Worm (Caenorhabditis elegans): ENCODE results near the gene nnt-1.

The nnt-1 gene

DNA sequence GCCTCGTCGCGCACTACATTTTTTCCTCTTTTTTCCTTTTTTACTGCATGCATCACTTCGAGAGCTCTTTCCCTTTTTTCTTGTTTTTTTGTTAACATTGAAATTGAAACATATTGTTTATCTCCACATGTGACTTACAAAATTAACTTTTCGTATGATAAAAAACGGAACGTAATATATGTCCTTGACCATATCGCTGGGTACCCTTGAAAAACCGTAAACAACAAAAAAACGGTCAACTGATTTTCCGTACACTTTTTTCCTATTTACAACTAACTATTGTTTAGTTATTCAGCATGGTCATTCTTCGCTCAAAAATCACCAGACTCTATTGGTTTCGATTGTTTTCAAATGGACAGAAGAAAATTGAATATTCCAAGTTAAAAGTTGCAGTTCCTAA, at the start of gene nnt-1:
TSS of gene nnt-1 (plus strand) at position 286 of the 400 bp plus-strand sequence.
- no peak for TF ChIP-seq unc-30 (tag; optimal IDR thresholded peaks at IDR 0.05)
- TF ChIP-seq elt-3 (tag; optimal IDR thresholded peaks at IDR 0.05): peak in 1 of 6 experiments; percentile 40
- peak; percentile 54 for TF ChIP-seq lin-14 (GFP tag; optimal IDR thresholded peaks at IDR 0.05)
- peak; percentile 44 for TF ChIP-seq nhr-85 (tag)
- no peak for TF ChIP-seq hpl-2 (GFP tag; optimal IDR thresholded peaks at IDR 0.05)
- TF ChIP-seq nhr-20 (tag; optimal IDR thresholded peaks at IDR 0.05): peak; percentile 83
- no peak for TF ChIP-seq sptf-1 (tag; optimal IDR thresholded peaks at IDR 0.05)
- TF ChIP-seq lin-35 (GFP tag; optimal IDR thresholded peaks at IDR 0.05): peak in 1 of 2 experiments; percentile 22
- TF ChIP-seq nhr-71 (tag; optimal IDR thresholded peaks at IDR 0.05): peak; percentile 29
- no peak for TF ChIP-seq C16A3.4 (tag; optimal IDR thresholded peaks at IDR 0.05)
- peak; percentile 6 for TF ChIP-seq nhr-90 (tag; optimal IDR thresholded peaks at IDR 0.05; ENCODE audit: poor library complexity)

DNA sequence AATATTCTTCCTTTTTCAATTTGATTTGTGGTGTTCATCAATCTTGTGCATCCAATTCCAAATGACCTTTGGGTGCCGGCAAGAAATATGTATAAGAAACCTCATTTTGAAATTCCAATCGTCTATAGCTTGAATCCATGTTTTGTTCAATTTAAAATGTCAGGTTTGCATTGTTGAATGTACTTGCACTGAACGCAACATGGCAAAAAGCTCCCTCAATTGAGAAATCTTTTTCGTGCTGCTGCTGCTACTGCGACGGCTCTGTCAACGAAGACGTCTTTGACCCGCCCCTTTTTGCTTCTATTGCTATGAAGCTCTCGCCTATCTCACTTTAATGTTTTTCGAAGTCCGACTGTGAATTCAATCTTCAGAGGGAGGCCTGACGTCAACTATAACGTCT, 46.9 kb upstream of the nnt-1 start, which contains the start of gene lgc-58:
TSS of gene lgc-58 (plus strand) at position 301 of the 400 bp plus-strand sequence.
- no peak for TF ChIP-seq mdl-1 (tag; optimal IDR thresholded peaks at IDR 0.05)
- TF ChIP-seq ceh-82 (tag; optimal IDR thresholded peaks at IDR 0.05): no peak
- TF ChIP-seq hlh-4 (tag; optimal IDR thresholded peaks at IDR 0.05): no peak
- TF ChIP-seq ceh-8 (GFP tag; optimal IDR thresholded peaks at IDR 0.05): no peak
- no peak for TF ChIP-seq lin-39 (tag; optimal IDR thresholded peaks at IDR 0.05)
- no peak for TF ChIP-seq fkh-4 (tag; optimal IDR thresholded peaks at IDR 0.05; ENCODE audit: borderline replicate concordance)
- TF ChIP-seq ztf-4 (tag; optimal IDR thresholded peaks at IDR 0.05): no peak
- no peak for TF ChIP-seq zag-1 (tag; optimal IDR thresholded peaks at IDR 0.05)
- TF ChIP-seq nhr-237 (tag; optimal IDR thresholded peaks at IDR 0.05): no peak
- TF ChIP-seq nhr-90 (tag; optimal IDR thresholded peaks at IDR 0.05; ENCODE audit: poor library complexity): no peak
- TF ChIP-seq elt-3 (tag; optimal IDR thresholded peaks at IDR 0.05): no peak
- no peak for TF ChIP-seq lin-13 (GFP tag; optimal IDR thresholded peaks at IDR 0.05)
- TF ChIP-seq pag-3 (tag; optimal IDR thresholded peaks at IDR 0.05; ENCODE audit: borderline replicate concordance, insufficient read depth): no peak
- no peak for TF ChIP-seq egl-27 (tag; optimal IDR thresholded peaks at IDR 0.05)

DNA sequence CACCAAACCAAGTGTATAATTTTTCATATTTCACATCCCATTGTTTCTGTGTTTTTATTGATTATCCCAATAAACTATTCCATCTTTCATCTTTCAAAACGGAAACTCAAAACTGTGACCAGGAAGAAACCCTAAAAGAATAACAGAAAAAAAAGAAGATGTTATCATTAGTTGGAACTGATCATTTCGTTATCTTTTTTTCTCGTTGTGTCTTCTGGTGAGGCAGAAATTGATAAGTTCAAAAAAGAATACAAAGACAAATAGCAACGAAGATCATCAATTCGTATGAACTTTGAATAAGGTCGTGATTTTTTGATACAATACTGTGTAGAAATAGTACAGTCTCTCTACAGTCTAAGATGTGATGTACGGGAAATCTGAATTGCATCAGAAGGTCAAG, 40.3 kb upstream of the nnt-1 start:
- TF ChIP-seq vab-15 (tag; optimal IDR thresholded peaks at IDR 0.05) (no peak), elt-2 (tag; optimal IDR thresholded peaks at IDR 0.05) (peak; percentile 38), nhr-237 (tag; optimal IDR thresholded peaks at IDR 0.05) (no peak), elt-3 (tag; optimal IDR thresholded peaks at IDR 0.05) (peak in 3 of 6 experiments; percentile 41 to 72 (median 66)), blmp-1 (tag; optimal IDR thresholded peaks at IDR 0.05) (peak; percentile 44), fkh-10 (GFP tag; optimal IDR thresholded peaks at IDR 0.05) (no peak), nhr-20 (tag; optimal IDR thresholded peaks at IDR 0.05) (peak; percentile 15), lin-35 (GFP tag; optimal IDR thresholded peaks at IDR 0.05) (peak in 1 of 2 experiments; percentile 14), F16B12.6 (tag; optimal IDR thresholded peaks at IDR 0.05) (no peak), lin-14 (GFP tag; optimal IDR thresholded peaks at IDR 0.05) (peak; percentile 48), ceh-8 (GFP tag; optimal IDR thresholded peaks at IDR 0.05) (no peak)

DNA sequence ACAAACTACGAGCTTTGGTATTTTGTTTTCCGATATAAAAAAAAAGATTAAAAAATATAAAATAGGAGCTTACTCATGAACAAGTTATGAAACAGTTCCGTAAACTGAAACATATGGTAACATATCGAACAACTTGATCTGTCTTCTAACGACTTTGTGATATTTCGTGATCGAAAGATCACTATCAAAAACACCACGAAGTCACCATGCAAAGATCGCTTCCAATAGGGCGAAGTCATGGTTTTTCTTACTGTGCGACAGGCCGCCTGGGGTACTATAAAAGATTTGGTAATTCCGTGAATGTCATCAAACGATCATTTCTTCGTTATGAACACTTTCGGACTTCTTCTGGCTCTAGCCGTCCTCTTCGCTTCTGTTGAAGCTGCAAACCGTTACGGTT, 39.5 kb upstream of the nnt-1 start, which contains the start of gene C45B2.3:
TSS of gene C45B2.3 (plus strand) at position 301 of the 400 bp plus-strand sequence.
- TF ChIP-seq sox-4 (tag; optimal IDR thresholded peaks at IDR 0.05) (no peak), nhr-237 (tag; optimal IDR thresholded peaks at IDR 0.05) (no peak), lir-3 (tag; optimal IDR thresholded peaks at IDR 0.05; ENCODE audit: poor library complexity) (no peak), lin-13 (GFP tag; optimal IDR thresholded peaks at IDR 0.05) (no peak), snpc-4 (tag; optimal IDR thresholded peaks at IDR 0.05) (no peak), unc-130 (tag; optimal IDR thresholded peaks at IDR 0.05) (no peak), fos-1 (tag; optimal IDR thresholded peaks at IDR 0.05) (no peak), ceh-88 (GFP tag; IDR thresholded peaks at IDR 0.05) (no peak), swsn-7 (tag; optimal IDR thresholded peaks at IDR 0.05) (no peak), nhr-20 (tag; optimal IDR thresholded peaks at IDR 0.05) (no peak), aha-1 (tag; optimal IDR thresholded peaks at IDR 0.05) (no peak), fkh-10 (GFP tag; optimal IDR thresholded peaks at IDR 0.05) (no peak), C04F5.9 (tag; optimal IDR thresholded peaks at IDR 0.05) (no peak), ceh-82 (tag; optimal IDR thresholded peaks at IDR 0.05) (no peak), mdl-1 (tag; optimal IDR thresholded peaks at IDR 0.05) (no peak)
